Fruit fly (Drosophila melanogaster) whole organism, embryonic: ENCODE measurements around the gene CG43750.

Experiments
- Antp ChIP-seq: fragments of 200-800 bp; sonication (Bioruptor generic); optimal IDR thresholded peaks from 3 replicates; lab custom pipeline; 2016; ENCODE audit warnings: missing biosample characterization, missing genetic modification characterization
- Atf-2 ChIP-seq: fragments of 200-800 bp; sonication (Bioruptor generic); optimal IDR thresholded peaks from 2 replicates; lab custom pipeline; 2016; ENCODE audit warnings: missing biosample characterization, missing genetic modification characterization
- CG10321 ChIP-seq: fragments of 200-800 bp; sonication (Bioruptor generic); IDR thresholded peaks from 2 replicates; pipeline ENCODE4 v1.3.6; 2022; ENCODE audit warnings: missing biosample characterization, missing genetic modification characterization
- CG13123 ChIP-seq: fragments of 200-800 bp; sonication (Bioruptor generic); optimal IDR thresholded peaks from 2 replicates; lab custom pipeline; 2016; ENCODE audit warnings: missing biosample characterization, missing genetic modification characterization
- CG13287 ChIP-seq: fragments of 200-800 bp; sonication (Bioruptor generic); IDR thresholded peaks from 2 replicates; pipeline ENCODE4 v1.3.6; 2022; ENCODE audit warnings: missing biosample characterization, missing genetic modification characterization; ENCODE audit not compliant: partially characterized antibody
- CG33213 ChIP-seq: fragments of 200-800 bp; sonication (Bioruptor generic); optimal IDR thresholded peaks from 3 replicates; lab custom pipeline; 2016; ENCODE audit warnings: missing biosample characterization, missing genetic modification characterization
- CG8359 ChIP-seq: fragments of 200-800 bp; sonication (Bioruptor generic); optimal IDR thresholded peaks from 2 replicates; lab custom pipeline; 2017; ENCODE audit warnings: missing biosample characterization, mild to moderate bottlenecking, missing genetic modification characterization, borderline replicate concordance
- CHES-1-like ChIP-seq: fragments of 200-800 bp; sonication (Bioruptor generic); optimal IDR thresholded peaks from 2 replicates; lab custom pipeline; 2016; ENCODE audit warnings: missing biosample characterization, missing genetic modification characterization
- D19A ChIP-seq: fragments of 200-800 bp; optimal IDR thresholded peaks from 3 replicates; lab custom pipeline; 2019; ENCODE audit warnings: missing biosample characterization, mild to moderate bottlenecking, missing genetic modification characterization, moderate library complexity
- ac ChIP-seq: fragments of 200-800 bp; sonication (Bioruptor generic); optimal IDR thresholded peaks from 3 replicates; lab custom pipeline; 2017; ENCODE audit warnings: missing biosample characterization, mild to moderate bottlenecking, missing genetic modification characterization
- lilli ChIP-seq: fragments of 200-800 bp; sonication (Bioruptor generic); optimal IDR thresholded peaks from 3 replicates; lab custom pipeline; 2016; ENCODE audit warnings: missing biosample characterization, missing genetic modification characterization
- row ChIP-seq: fragments of 200-800 bp; sonication (Bioruptor generic); IDR thresholded peaks from 3 replicates; pipeline ENCODE4 v1.3.6; 2022; ENCODE audit warnings: missing biosample characterization, missing genetic modification characterization

dm6 chr2L:2376418-2376702 is 14.1 kb downstream of the CG43750 start:
- TF ChIP-seq ac (GFP tag; lab: Kevin White, UChicago), result no peak
- no peak for TF ChIP-seq Antp (GFP tag; lab: Kevin White, UChicago)
- no peak for TF ChIP-seq Atf-2 (GFP tag; lab: Kevin White, UChicago)
- no peak for TF ChIP-seq CG33213 (GFP tag; lab: Kevin White, UChicago)
- no peak for TF ChIP-seq CG8359
- no peak for TF ChIP-seq CHES-1-like (GFP tag; lab: Kevin White, UChicago)
- no peak for TF ChIP-seq lilli (GFP tag; lab: Kevin White, UChicago)
- no peak for TF ChIP-seq D19A
- TF ChIP-seq CG13123 (GFP tag; lab: Kevin White, UChicago), result no peak
- TF ChIP-seq CG10321 (GFP tag; lab: Robert Waterston, UW), result no peak
- no peak for TF ChIP-seq CG13287 (GFP tag; lab: Robert Waterston, UW)
- no peak for TF ChIP-seq row (GFP tag; lab: Robert Waterston, UW)
